Fruit fly (Drosophila melanogaster) ovary, adult (tissue): ENCODE results near the gene CG42390.

ENCODE experiments used
- CG17801 ChIP-seq: fragments of 200-800 bp; optimal IDR thresholded peaks from 2 replicates; lab custom pipeline; 2019; ENCODE audit warnings: missing biosample characterization, mild to moderate bottlenecking, missing genetic modification characterization, moderate library complexity; ENCODE audit not compliant: partially characterized antibody

Gene CG42390

DNA sequence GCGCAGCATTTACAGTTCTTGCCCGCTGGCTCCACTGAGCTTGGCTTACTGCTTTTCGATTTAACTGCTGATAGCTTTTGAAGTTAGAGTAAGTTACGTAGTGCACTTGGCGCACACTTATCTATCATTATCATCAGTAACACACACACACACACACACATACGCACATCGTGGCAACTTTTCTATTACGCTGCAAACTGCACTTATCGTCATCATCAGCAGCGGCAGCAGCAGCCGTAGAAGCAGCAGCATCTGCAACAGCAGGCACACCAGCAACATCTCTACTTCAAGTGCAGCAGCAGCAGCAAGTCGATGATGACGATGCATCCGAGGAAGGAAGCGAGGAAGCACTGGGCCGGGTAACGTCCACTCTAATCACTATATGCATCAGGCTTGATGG, 38.8 kb downstream of the CG42390 start:
- TF ChIP-seq CG17801 (GFP tag; lab: Kevin White, UChicago), result no peak

dm6 chr3R:22161613-22162409, 42.0 kb downstream of the CG42390 start:
- TF ChIP-seq CG17801 (GFP tag; lab: Kevin White, UChicago), result no peak

DNA sequence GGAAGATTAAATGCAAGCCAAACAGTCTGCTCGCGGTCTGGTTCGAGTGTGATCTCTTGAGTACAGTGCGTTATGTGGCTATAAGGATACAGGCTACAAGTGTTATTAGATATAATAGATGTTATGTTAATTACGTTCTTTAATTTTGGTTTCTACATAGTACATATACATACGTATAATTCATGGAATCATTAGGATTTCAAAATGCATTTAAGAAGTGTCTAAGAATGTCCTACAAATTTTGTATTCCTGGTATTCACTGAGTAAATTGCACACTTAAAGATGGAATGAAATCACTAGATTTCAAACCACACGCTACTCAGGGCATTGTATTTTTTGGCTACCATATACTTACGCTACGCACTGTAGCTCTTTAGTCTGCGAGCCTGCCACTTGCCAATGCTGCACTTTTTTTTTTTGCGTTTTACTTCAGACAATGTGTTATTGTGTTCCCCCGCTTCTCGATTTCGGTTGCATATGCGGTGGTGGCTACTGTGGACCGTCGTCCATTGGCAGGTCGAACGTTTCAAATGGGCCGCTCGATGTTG, 43.5 kb downstream of the CG42390 start:
- TF ChIP-seq CG17801 (GFP tag; lab: Kevin White, UChicago), result no peak

DNA sequence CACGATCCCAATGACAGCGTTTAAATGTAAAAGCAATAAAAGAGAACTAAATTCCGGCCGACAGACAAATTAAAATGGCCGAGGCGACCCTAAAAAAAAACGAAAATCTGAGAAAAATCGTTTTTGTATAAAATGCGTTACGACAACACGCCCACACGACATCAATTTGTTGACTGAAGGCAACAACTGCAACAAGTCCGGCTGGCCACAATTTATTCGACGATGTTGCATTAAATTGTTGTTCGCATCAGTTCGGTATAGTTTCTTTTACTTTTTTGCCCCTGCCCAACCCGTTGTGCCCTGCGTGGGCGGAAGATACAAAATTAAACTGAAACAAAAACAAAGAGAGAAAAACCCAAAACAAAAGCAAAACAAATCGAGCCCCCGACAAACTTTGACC, 51.7 kb downstream of the CG42390 start:
- TF ChIP-seq CG17801 (GFP tag; lab: Kevin White, UChicago), result no peak

dm6 chr3R:22172454-22173413, 52.9 kb downstream of the CG42390 start:
- TF ChIP-seq CG17801 (GFP tag; lab: Kevin White, UChicago), result no peak

DNA sequence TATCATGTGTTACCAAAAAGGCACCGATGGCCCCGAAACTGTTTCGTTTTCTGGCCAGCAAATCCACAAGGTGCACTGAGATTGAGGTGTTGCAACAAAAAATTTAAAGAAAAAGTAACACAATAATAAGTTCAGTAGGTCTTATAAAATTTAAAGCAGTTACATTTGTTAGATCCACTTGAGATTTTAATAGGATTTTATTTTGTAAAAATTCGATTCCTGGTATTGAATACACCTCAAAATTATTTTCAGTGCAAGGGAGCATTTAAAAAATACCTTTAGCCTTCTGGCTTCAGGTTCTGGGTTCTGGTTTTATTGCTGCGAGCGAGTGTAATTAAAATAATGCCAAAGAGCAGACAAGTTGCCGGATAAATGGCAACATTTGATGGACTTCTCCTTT, 55.9 kb downstream of the CG42390 start:
- TF ChIP-seq CG17801 (GFP tag; lab: Kevin White, UChicago), result no peak

dm6 chr3R:22182274-22182673, 62.4 kb downstream of the CG42390 start:
- TF ChIP-seq CG17801 (GFP tag; lab: Kevin White, UChicago), result no peak

DNA sequence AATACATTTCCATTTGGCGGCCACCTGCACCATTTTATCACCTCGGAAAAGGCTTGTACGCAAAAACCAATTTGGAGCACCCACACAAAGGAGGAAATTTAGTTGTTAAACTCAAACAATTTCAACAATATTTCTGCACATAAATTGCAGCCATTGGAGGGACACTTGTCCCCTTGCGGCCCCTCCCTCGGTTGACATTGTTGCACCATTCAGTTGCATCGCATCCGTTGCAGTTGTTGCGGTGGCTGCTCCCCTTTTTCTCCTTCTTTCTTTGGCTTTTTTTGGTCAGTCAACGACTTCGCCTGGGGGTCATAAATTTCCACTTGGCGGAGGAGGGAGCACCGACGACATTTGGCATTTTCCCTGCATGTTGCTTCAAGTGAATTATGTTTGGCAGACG, 63.1 kb downstream of the CG42390 start:
- no peak for TF ChIP-seq CG17801 (GFP tag; lab: Kevin White, UChicago)
